Worm (Caenorhabditis elegans) whole organism, late embryonic: ENCODE data around the gene pcrg-1.

Source experiments
- C38D4.7 ChIP-seq: fragments of 200-800 bp; sonication (Bioruptor generic); optimal IDR thresholded peaks from 2 replicates; lab custom pipeline; 2018; ENCODE audit warnings: mild to moderate bottlenecking, missing genetic modification characterization, moderate library complexity, missing compliant biosample characterization
- Y22D7AL.16 ChIP-seq: sonication (generic microtip); optimal IDR thresholded peaks from 2 replicates; lab custom pipeline; 2016; ENCODE audit warnings: missing genetic modification characterization, missing compliant biosample characterization
- ama-1 ChIP-seq: fragments of 150-350 bp; optimal IDR thresholded peaks from 2 replicates; lab custom pipeline; 2014
- ceh-14 ChIP-seq: sonication (generic microtip); optimal IDR thresholded peaks from 2 replicates; lab custom pipeline; 2016; ENCODE audit warnings: missing genotype, missing genetic modification characterization, missing compliant biosample characterization
- ceh-31 ChIP-seq: sonication (generic microtip); optimal IDR thresholded peaks from 2 replicates; lab custom pipeline; 2016; ENCODE audit warnings: missing genetic modification characterization, missing compliant biosample characterization
- che-1 ChIP-seq: sonication (generic microtip); optimal IDR thresholded peaks from 2 replicates; lab custom pipeline; 2016; ENCODE audit warnings: mild to moderate bottlenecking, missing genetic modification characterization, missing compliant biosample characterization
- sox-4 ChIP-seq: sonication (generic microtip); optimal IDR thresholded peaks from 2 replicates; lab custom pipeline; 2017; ENCODE audit warnings: mild to moderate bottlenecking, missing genetic modification characterization, inconsistent platforms, missing compliant biosample characterization
- unc-3 ChIP-seq, 2 experiments: fragments of 200-800 bp in 1 of 2; sonication (Bioruptor generic) in 1 of 2; sonication (generic microtip) in 1 of 2; conservative IDR thresholded peaks in 1 of 2; optimal IDR thresholded peaks in 1 of 2; 2 replicates each; pipeline versions ENCODE4 v1.3.6 to Lab custom; 2016 to 2022; ENCODE audit warnings: missing compliant biosample characterization in 2 of 2, missing genetic modification characterization in 2 of 2, missing genetic modification reagents in 1 of 2
- unc-86 ChIP-seq: sonication (generic microtip); optimal IDR thresholded peaks from 2 replicates; lab custom pipeline; 2016; ENCODE audit warnings: missing genetic modification characterization, missing compliant biosample characterization

DNA sequence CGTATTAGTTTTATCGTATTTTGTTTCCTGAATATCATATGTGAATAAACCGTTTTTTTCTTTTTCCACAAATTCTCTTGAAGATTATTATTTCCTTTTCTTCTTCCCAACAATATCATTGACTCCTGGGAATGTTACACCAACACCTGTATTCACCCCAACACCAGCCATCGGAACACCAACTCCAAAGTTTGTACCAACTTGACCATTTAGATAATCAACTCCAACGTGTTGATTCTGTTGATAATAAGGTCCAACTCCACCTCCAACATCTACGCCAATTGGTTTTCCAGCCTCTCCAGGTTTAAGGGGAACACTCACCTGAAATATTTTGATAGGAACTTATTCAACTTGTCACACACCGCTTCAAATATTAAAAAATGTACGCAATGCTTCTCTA lies 2.9 kb upstream of the pcrg-1 start:
- TF ChIP-seq ceh-14 (no peak), ama-1 (lab: Kevin White, UChicago) (no peak), unc-3 (GFP tag; conservative IDR thresholded peaks at IDR 0.05; lab: Robert Waterston, UW) (no peak), unc-3 (tag; optimal IDR thresholded peaks at IDR 0.05; lab: Kevin White, UChicago) (no peak), unc-86 (tag; lab: Kevin White, UChicago) (no peak), sox-4 (no peak), che-1 (no peak), C38D4.7 (GFP tag; lab: Kevin White, UChicago) (no peak), ceh-31 (no peak), Y22D7AL.16 (tag; lab: Kevin White, UChicago) (no peak)
